Worm (Caenorhabditis elegans): ENCODE data around the gene otub-4.

DNA sequence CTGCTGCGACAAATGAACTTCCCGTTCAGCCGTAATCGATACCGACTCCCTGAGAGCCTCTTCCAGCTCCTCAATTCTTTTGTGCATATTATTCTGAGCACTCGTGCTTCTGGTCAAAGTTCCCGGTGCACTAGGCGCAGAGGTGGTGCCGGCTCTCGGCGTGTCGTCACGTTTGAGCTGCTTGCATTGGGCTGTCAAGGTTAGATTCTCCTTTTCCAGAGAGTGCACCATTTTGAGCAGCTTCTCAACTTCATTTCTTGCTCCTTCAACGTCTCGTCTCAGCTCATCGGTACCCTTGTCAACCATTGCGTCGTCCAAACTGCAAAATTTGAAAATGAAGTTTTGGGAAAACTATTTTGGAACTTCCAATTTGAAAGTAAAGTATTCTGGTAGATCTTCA, 32.4 kb downstream of the otub-4 start:
- TF ChIP-seq nhr-76 (tag; optimal IDR thresholded peaks at IDR 0.05) (no peak), ztf-11 (tag; optimal IDR thresholded peaks at IDR 0.05) (no peak), pha-4 (tag; optimal IDR thresholded peaks at IDR 0.05) (no peak), nhr-237 (tag; optimal IDR thresholded peaks at IDR 0.05) (no peak), ama-1 (optimal IDR thresholded peaks at IDR 0.05) (no peak), snpc-4 (tag; optimal IDR thresholded peaks at IDR 0.05) (no peak), nhr-11 (tag; optimal IDR thresholded peaks at IDR 0.05) (no peak), elt-1 (tag; optimal IDR thresholded peaks at IDR 0.05) (no peak), elt-3 (tag; optimal IDR thresholded peaks at IDR 0.05) (no peak), fos-1 (tag; optimal IDR thresholded peaks at IDR 0.05) (no peak)
